Worm (Caenorhabditis elegans) whole organism, young adult: ENCODE measurements around the gene Y79H2A.3.

ENCODE experiments used
- B0019.2 ChIP-seq: fragments of 200-800 bp; sonication (Bioruptor generic); conservative IDR thresholded peaks from 2 replicates; pipeline ENCODE4 v1.3.6; 2022; ENCODE audit warnings: missing genetic modification reagents, missing genetic modification characterization, missing compliant biosample characterization
- F49E8.2 ChIP-seq: sonication (generic microtip); optimal IDR thresholded peaks from 3 replicates; lab custom pipeline; 2017; ENCODE audit warnings: missing genetic modification characterization, mild to moderate bottlenecking, missing compliant biosample characterization, antibody characterized with exemption, moderate library complexity; ENCODE audit not compliant: insufficient read depth
- F57C9.4 ChIP-seq: sonication (generic microtip); optimal IDR thresholded peaks from 2 replicates; lab custom pipeline; 2017; ENCODE audit warnings: mild to moderate bottlenecking, missing genetic modification characterization, missing compliant biosample characterization
- dpl-1 ChIP-seq: fragments of 150-350 bp; optimal IDR thresholded peaks from 2 replicates; lab custom pipeline; 2014; ENCODE audit warnings: missing biosample characterization, missing genetic modification reagents, missing genetic modification characterization
- lir-1 ChIP-seq: fragments of 200-800 bp; sonication (Bioruptor generic); conservative IDR thresholded peaks from 2 replicates; pipeline ENCODE4 v1.3.6; 2022; ENCODE audit warnings: missing genetic modification reagents, missing genetic modification characterization, missing compliant biosample characterization
- somi-1 ChIP-seq: fragments of 200-800 bp; sonication (Bioruptor generic); optimal IDR thresholded peaks from 2 replicates; lab custom pipeline; 2018; ENCODE audit warnings: mild to moderate bottlenecking, missing genetic modification characterization, missing compliant biosample characterization

DNA sequence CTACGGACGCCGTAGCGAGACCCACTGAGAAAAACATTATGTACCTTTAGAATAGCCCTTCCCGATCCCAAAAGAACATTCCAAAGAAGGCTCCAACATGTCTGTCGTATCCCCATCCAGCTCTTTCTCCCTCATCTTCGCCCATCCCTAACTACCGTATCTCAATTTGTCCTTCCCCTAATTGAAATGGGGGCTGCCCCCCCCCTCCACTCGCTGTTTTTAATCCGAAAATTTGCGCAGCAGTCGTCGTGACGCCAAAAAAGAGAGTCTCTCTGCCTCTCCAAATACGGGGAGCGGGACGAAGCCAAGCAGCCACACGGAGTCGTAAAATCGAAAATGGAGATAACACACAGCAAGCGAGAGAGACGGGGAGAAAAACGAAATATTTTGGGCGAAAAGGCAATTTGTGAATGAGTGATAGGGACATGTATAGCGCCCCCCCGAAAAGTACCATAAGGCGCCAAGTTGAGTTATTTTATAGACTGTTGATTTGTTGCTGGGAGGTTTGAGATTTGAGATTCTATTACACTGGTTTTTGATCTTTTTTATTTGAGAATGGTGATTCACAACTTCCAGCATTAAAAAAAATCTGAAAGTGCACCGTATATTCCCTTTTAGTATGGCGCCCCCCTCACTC lies 30.0 kb upstream of the Y79H2A.3 start:
- no peak for TF ChIP-seq lir-1 (GFP tag; lab: Robert Waterston, UW)
- TF ChIP-seq F57C9.4 = no peak
- TF ChIP-seq dpl-1 = no peak
- TF ChIP-seq B0019.2 (GFP tag; lab: Robert Waterston, UW) = no peak
- TF ChIP-seq somi-1 (GFP tag; lab: Kevin White, UChicago) = no peak
- no peak for TF ChIP-seq F49E8.2 (tag; lab: Kevin White, UChicago)
